Fruit fly (Drosophila melanogaster): ENCODE results near the gene mask.

DNA sequence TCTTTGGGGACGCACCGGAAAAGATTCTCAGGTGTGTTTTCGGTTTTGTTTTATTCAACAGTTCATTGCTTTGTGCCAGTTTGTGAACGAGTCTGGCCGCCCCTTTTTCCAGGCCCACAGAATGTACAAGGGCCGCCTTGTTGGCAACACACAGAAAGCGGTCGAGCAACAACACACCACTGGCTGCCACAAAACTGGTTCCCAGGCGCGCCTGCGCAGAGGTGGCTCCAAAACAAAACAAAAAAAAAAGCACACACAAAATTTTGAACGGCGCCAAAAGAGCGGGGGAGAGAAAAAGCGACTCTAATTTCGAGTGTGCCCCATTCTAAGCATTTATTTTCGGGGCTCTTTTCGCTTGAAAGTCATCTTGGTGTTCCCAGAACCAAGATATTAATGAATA lies 68.8 kb downstream of the mask start:
- TF ChIP-seq Mnt (GFP tag; optimal IDR thresholded peaks at IDR 0.05) = no peak
- TF ChIP-seq toe (GFP tag; optimal IDR thresholded peaks at IDR 0.05) = no peak
- no peak for TF ChIP-seq CG5204 (GFP tag; optimal IDR thresholded peaks at IDR 0.05)
- TF ChIP-seq CG7101 (tag; optimal IDR thresholded peaks at IDR 0.05) = no peak
- no peak for TF ChIP-seq CG12768 (GFP tag; optimal IDR thresholded peaks at IDR 0.05)
- TF ChIP-seq CG33017 (tag; optimal IDR thresholded peaks at IDR 0.05) = no peak

Data from whole organism, adult.